Worm (Caenorhabditis elegans) whole organism, young adult: ENCODE data around the gene egas-4.

Source experiments
- T26A5.8 ChIP-seq: sonication (generic microtip); optimal IDR thresholded peaks from 2 replicates; lab custom pipeline; 2016; ENCODE audit warnings: missing genetic modification characterization, missing compliant biosample characterization
- ama-1 ChIP-seq, 3 experiments: fragments of 150-350 bp in 1 of 3; sonication (generic microtip) in 2 of 3; optimal IDR thresholded peaks; 2 replicates each; lab custom pipeline; 2014 to 2018; ENCODE audit warnings: missing biosample characterization in 2 of 3, missing genetic modification characterization in 2 of 3, missing genetic modification reagents in 2 of 3
- attf-3 ChIP-seq: fragments of 200-800 bp; sonication (Bioruptor generic); conservative IDR thresholded peaks from 2 replicates; pipeline ENCODE4 v1.3.6; 2022; ENCODE audit warnings: missing genetic modification reagents, missing genetic modification characterization, missing compliant biosample characterization
- ceh-91 ChIP-seq: fragments of 200-800 bp; sonication (Bioruptor generic); IDR thresholded peaks from 2 replicates; pipeline ENCODE4 v1.3.6; 2022; ENCODE audit warnings: missing genetic modification reagents, missing genetic modification characterization, missing compliant biosample characterization
- hmg-1.2 ChIP-seq: fragments of 200-800 bp; sonication (Bioruptor generic); IDR thresholded peaks from 2 replicates; pipeline ENCODE4 v1.3.6; 2022; ENCODE audit warnings: missing genetic modification reagents, missing genetic modification characterization, missing compliant biosample characterization
- hmg-20 ChIP-seq: fragments of 200-800 bp; sonication (Bioruptor generic); IDR thresholded peaks from 2 replicates; pipeline ENCODE4 v1.3.6; 2022; ENCODE audit warnings: missing genetic modification reagents, missing genetic modification characterization, missing compliant biosample characterization
- lag-1 ChIP-seq: fragments of 200-800 bp; sonication (Bioruptor generic); IDR thresholded peaks from 2 replicates; pipeline ENCODE4 v1.3.6; 2022; ENCODE audit warnings: missing genetic modification reagents, missing genetic modification characterization, missing compliant biosample characterization
- let-526 ChIP-seq: fragments of 200-800 bp; sonication (Bioruptor generic); IDR thresholded peaks from 2 replicates; pipeline ENCODE4 v1.3.6; 2022; ENCODE audit warnings: missing genetic modification reagents, missing genetic modification characterization, missing compliant biosample characterization
- let-607 ChIP-seq, 2 experiments: fragments of 200-800 bp in 1 of 2; sonication (Bioruptor generic) in 1 of 2; sonication (generic microtip) in 1 of 2; optimal IDR thresholded peaks; 2 replicates each; lab custom pipeline; 2016 to 2018; ENCODE audit warnings: mild to moderate bottlenecking in 2 of 2, missing compliant biosample characterization in 2 of 2, missing genetic modification characterization in 2 of 2, moderate library complexity in 2 of 2, missing genotype in 1 of 2
- madf-6 ChIP-seq: fragments of 200-800 bp; sonication (Bioruptor generic); IDR thresholded peaks from 2 replicates; pipeline ENCODE4 v1.3.6; 2022; ENCODE audit warnings: missing genetic modification reagents, missing genetic modification characterization, missing compliant biosample characterization
- pha-4 ChIP-seq: fragments of 150-350 bp; sonication (generic microtip); optimal IDR thresholded peaks from 2 replicates; lab custom pipeline; 2014; ENCODE audit warnings: missing biosample characterization, missing genetic modification reagents, missing genetic modification characterization
- rcor-1 ChIP-seq: fragments of 200-800 bp; sonication (Bioruptor generic); IDR thresholded peaks from 2 replicates; pipeline ENCODE4 v1.3.6; 2022; ENCODE audit warnings: missing genetic modification reagents, missing genetic modification characterization, missing compliant biosample characterization
- unc-62 ChIP-seq: fragments of 150-350 bp; optimal IDR thresholded peaks from 2 replicates; lab custom pipeline; 2014; ENCODE audit warnings: missing biosample characterization, missing genetic modification reagents, missing genetic modification characterization
- xnd-1 ChIP-seq: sonication (generic microtip); optimal IDR thresholded peaks from 2 replicates; lab custom pipeline; 2016; ENCODE audit warnings: missing genotype, missing genetic modification reagents, missing genetic modification characterization, missing compliant biosample characterization

ce11 chrIV:7501337-7501736, 3.7 kb upstream of the egas-4 start, which contains the start of gene F55G1.15:
- TF ChIP-seq attf-3 (GFP tag; lab: Robert Waterston, UW) (no peak), hmg-20 (GFP tag; lab: Robert Waterston, UW) (no peak), pha-4 (tag; lab: Kevin White, UChicago) (no peak), ama-1 (optimal IDR thresholded peaks at IDR 0.05; lab: Kevin White, UChicago) (no peak), ama-1 (GFP tag; optimal IDR thresholded peaks at IDR 0.05; lab: Kevin White, UChicago) (no peak), T26A5.8 (tag; lab: Kevin White, UChicago) (no peak), rcor-1 (GFP tag; lab: Robert Waterston, UW) (no peak), unc-62 (GFP tag; lab: Kevin White, UChicago) (no peak), xnd-1 (no peak), let-607 (tag; optimal IDR thresholded peaks at IDR 0.05; lab: Kevin White, UChicago) (no peak), madf-6 (GFP tag; lab: Robert Waterston, UW) (no peak), hmg-1.2 (GFP tag; lab: Robert Waterston, UW) (no peak), ceh-91 (no peak), lag-1 (GFP tag; lab: Robert Waterston, UW) (no peak), let-526 (no peak)
